Worm (Caenorhabditis elegans): Measurements from ENCODE around the gene F23B12.7.

ce11 chrV:14427069-14427825 lies 22.2 kb upstream of the F23B12.7 start:
- TF ChIP-seq lin-15B (tag; optimal IDR thresholded peaks at IDR 0.05) (no peak), zfp-2 (tag; optimal IDR thresholded peaks at IDR 0.05) (no peak), unc-39 (tag; optimal IDR thresholded peaks at IDR 0.05) (no peak), pha-4 (GFP tag; IDR thresholded peaks at IDR 0.05) (no peak), pha-4 (tag; optimal IDR thresholded peaks at IDR 0.05) (no peak), nhr-28 (tag; optimal IDR thresholded peaks at IDR 0.05) (no peak)

Measured in whole organism, L4 larva.